Fruit fly (Drosophila melanogaster): ENCODE measurements around the gene CG11601.

dm6 chr2L:298285-298644, 15.2 kb upstream of the CG11601 start:
- no peak for TF ChIP-seq kay (GFP tag; ENCODE audit: borderline replicate concordance)
- no peak for TF ChIP-seq Mnt (GFP tag; optimal IDR thresholded peaks at IDR 0.05)
- no peak for TF ChIP-seq CG11617 (GFP tag; optimal IDR thresholded peaks at IDR 0.05)
- TF ChIP-seq CG14711 (tag; optimal IDR thresholded peaks at IDR 0.05), result no peak
- TF ChIP-seq ovo (GFP tag; optimal IDR thresholded peaks at IDR 0.05), result no peak
- no peak for TF ChIP-seq Crg-1 (GFP tag; optimal IDR thresholded peaks at IDR 0.05)
- no peak for TF ChIP-seq toe (GFP tag; optimal IDR thresholded peaks at IDR 0.05)
- TF ChIP-seq pad (GFP tag; optimal IDR thresholded peaks at IDR 0.05), result no peak
- peak; percentile 16 for TF ChIP-seq tj (GFP tag; optimal IDR thresholded peaks at IDR 0.05)

All from whole organism, adult.